Worm (Caenorhabditis elegans) whole organism, young adult: ENCODE data around the gene T24D8.6.

Source experiments
- B0336.3 ChIP-seq: fragments of 200-800 bp; sonication (Bioruptor generic); IDR thresholded peaks from 2 replicates; pipeline ENCODE4 v1.3.6; 2022; ENCODE audit warnings: missing genetic modification characterization, missing compliant biosample characterization
- F37B4.10 ChIP-seq: fragments of 200-800 bp; sonication (Bioruptor generic); IDR thresholded peaks from 2 replicates; pipeline ENCODE4 v1.3.6; 2022; ENCODE audit warnings: missing genetic modification characterization, missing compliant biosample characterization
- F57C9.4 ChIP-seq: sonication (generic microtip); optimal IDR thresholded peaks from 2 replicates; lab custom pipeline; 2017; ENCODE audit warnings: mild to moderate bottlenecking, missing genetic modification characterization, missing compliant biosample characterization
- Y53G8AR.9 ChIP-seq: fragments of 200-800 bp; sonication (Bioruptor generic); conservative IDR thresholded peaks from 2 replicates; pipeline ENCODE4 v1.3.6; 2022; ENCODE audit warnings: missing genetic modification reagents, missing genetic modification characterization, missing compliant biosample characterization
- Y67H2A.10 ChIP-seq: fragments of 200-800 bp; sonication (Bioruptor generic); conservative IDR thresholded peaks from 2 replicates; pipeline ENCODE4 v1.3.6; 2022; ENCODE audit warnings: missing genetic modification reagents, missing genetic modification characterization, missing compliant biosample characterization
- ZK185.1 ChIP-seq: sonication (generic microtip); optimal IDR thresholded peaks from 2 replicates; lab custom pipeline; 2016; ENCODE audit warnings: mild to moderate bottlenecking, missing genetic modification characterization, missing compliant biosample characterization; ENCODE audit not compliant: poor library complexity, severe bottlenecking
- ama-1 ChIP-seq, 3 experiments: fragments of 150-350 bp in 1 of 3; sonication (generic microtip) in 2 of 3; optimal IDR thresholded peaks; 2 replicates each; lab custom pipeline; 2014 to 2018; ENCODE audit warnings: missing biosample characterization in 2 of 3, missing genetic modification characterization in 2 of 3, missing genetic modification reagents in 2 of 3
- aptf-2 ChIP-seq: fragments of 200-800 bp; sonication (Bioruptor generic); conservative IDR thresholded peaks from 2 replicates; pipeline ENCODE4 v1.3.6; 2022; ENCODE audit warnings: missing genetic modification reagents, missing genetic modification characterization, missing compliant biosample characterization
- aptf-3 ChIP-seq: fragments of 200-800 bp; sonication (Bioruptor generic); IDR thresholded peaks from 2 replicates; pipeline ENCODE4 v1.3.6; 2022; ENCODE audit warnings: missing genetic modification characterization, missing compliant biosample characterization
- attf-3 ChIP-seq: fragments of 200-800 bp; sonication (Bioruptor generic); conservative IDR thresholded peaks from 2 replicates; pipeline ENCODE4 v1.3.6; 2022; ENCODE audit warnings: missing genetic modification reagents, missing genetic modification characterization, missing compliant biosample characterization
- cebp-2 ChIP-seq: fragments of 200-800 bp; sonication (Bioruptor generic); IDR thresholded peaks from 2 replicates; pipeline ENCODE4 v1.3.6; 2022; ENCODE audit warnings: missing genetic modification characterization, missing compliant biosample characterization
- ceh-91 ChIP-seq: fragments of 200-800 bp; sonication (Bioruptor generic); IDR thresholded peaks from 2 replicates; pipeline ENCODE4 v1.3.6; 2022; ENCODE audit warnings: missing genetic modification reagents, missing genetic modification characterization, missing compliant biosample characterization
- chd-7 ChIP-seq: sonication (generic microtip); optimal IDR thresholded peaks from 2 replicates; lab custom pipeline; 2016; ENCODE audit warnings: mild to moderate bottlenecking, missing genetic modification characterization, moderate library complexity, missing compliant biosample characterization
- egrh-3 ChIP-seq: fragments of 200-800 bp; sonication (Bioruptor generic); IDR thresholded peaks from 2 replicates; pipeline ENCODE4 v1.3.6; 2022; ENCODE audit warnings: missing genetic modification reagents, missing genetic modification characterization, missing compliant biosample characterization
- ets-4 ChIP-seq: fragments of 200-800 bp; sonication (Bioruptor generic); optimal IDR thresholded peaks from 2 replicates; lab custom pipeline; 2018; ENCODE audit warnings: mild to moderate bottlenecking, missing genetic modification characterization, missing compliant biosample characterization
- fkh-3 ChIP-seq: sonication (generic microtip); optimal IDR thresholded peaks from 2 replicates; lab custom pipeline; 2016; ENCODE audit warnings: mild to moderate bottlenecking, missing genetic modification characterization, missing compliant biosample characterization
- let-526 ChIP-seq: fragments of 200-800 bp; sonication (Bioruptor generic); IDR thresholded peaks from 2 replicates; pipeline ENCODE4 v1.3.6; 2022; ENCODE audit warnings: missing genetic modification reagents, missing genetic modification characterization, missing compliant biosample characterization
- lin-35 ChIP-seq, 3 experiments: fragments of 150-350 bp in 2 of 3; sonication (generic microtip) in 1 of 3; optimal IDR thresholded peaks; 2 replicates each; lab custom pipeline; 2014 to 2018; ENCODE audit warnings: missing biosample characterization in 3 of 3, missing genetic modification characterization in 3 of 3, missing genetic modification reagents in 3 of 3
- lin-40 ChIP-seq: sonication (generic microtip); optimal IDR thresholded peaks from 2 replicates; lab custom pipeline; 2016; ENCODE audit warnings: missing genetic modification characterization, mild to moderate bottlenecking, missing compliant biosample characterization, missing genotype, missing genetic modification reagents
- lin-54 ChIP-seq: fragments of 200-800 bp; sonication (Bioruptor generic); optimal IDR thresholded peaks from 2 replicates; lab custom pipeline; 2018; ENCODE audit warnings: mild to moderate bottlenecking, missing genetic modification characterization, missing compliant biosample characterization
- lir-1 ChIP-seq: fragments of 200-800 bp; sonication (Bioruptor generic); conservative IDR thresholded peaks from 2 replicates; pipeline ENCODE4 v1.3.6; 2022; ENCODE audit warnings: missing genetic modification reagents, missing genetic modification characterization, missing compliant biosample characterization
- lsy-27 ChIP-seq: sonication (generic microtip); optimal IDR thresholded peaks from 2 replicates; lab custom pipeline; 2017; ENCODE audit warnings: missing genetic modification characterization, mild to moderate bottlenecking, missing compliant biosample characterization, antibody characterized with exemption, missing genotype, borderline replicate concordance; ENCODE audit not compliant: insufficient read depth
- madf-10 ChIP-seq: sonication (generic microtip); optimal IDR thresholded peaks from 2 replicates; lab custom pipeline; 2016; ENCODE audit warnings: mild to moderate bottlenecking, missing genetic modification characterization, missing compliant biosample characterization
- madf-3 ChIP-seq: fragments of 200-800 bp; sonication (Bioruptor generic); IDR thresholded peaks from 2 replicates; pipeline ENCODE4 v1.3.6; 2022; ENCODE audit warnings: missing genetic modification reagents, missing genetic modification characterization, missing compliant biosample characterization
- madf-6 ChIP-seq: fragments of 200-800 bp; sonication (Bioruptor generic); IDR thresholded peaks from 2 replicates; pipeline ENCODE4 v1.3.6; 2022; ENCODE audit warnings: missing genetic modification reagents, missing genetic modification characterization, missing compliant biosample characterization
- mcd-1 ChIP-seq: fragments of 200-800 bp; sonication (Bioruptor generic); IDR thresholded peaks from 2 replicates; pipeline ENCODE4 v1.3.6; 2022; ENCODE audit warnings: missing genetic modification reagents, missing genetic modification characterization, missing compliant biosample characterization
- mxl-1 ChIP-seq: sonication (generic microtip); optimal IDR thresholded peaks from 2 replicates; lab custom pipeline; 2016; ENCODE audit warnings: missing genetic modification characterization, missing compliant biosample characterization
- nfya-1 ChIP-seq: sonication (generic microtip); optimal IDR thresholded peaks from 2 replicates; lab custom pipeline; 2017; ENCODE audit warnings: antibody characterized with exemption, missing compliant biosample characterization, missing genetic modification characterization, borderline replicate concordance; ENCODE audit not compliant: insufficient read depth
- pbrm-1 ChIP-seq: fragments of 200-800 bp; sonication (Bioruptor generic); IDR thresholded peaks from 2 replicates; pipeline ENCODE4 v1.3.6; 2022; ENCODE audit warnings: missing genetic modification reagents, missing genetic modification characterization, missing compliant biosample characterization
- snpc-1.1 ChIP-seq: sonication (generic microtip); optimal IDR thresholded peaks from 2 replicates; lab custom pipeline; 2017; ENCODE audit warnings: missing genetic modification characterization, mild to moderate bottlenecking, missing compliant biosample characterization, antibody characterized with exemption, moderate library complexity, missing genotype, missing genetic modification reagents; ENCODE audit not compliant: insufficient read depth
- snpc-1.3 ChIP-seq: sonication (generic microtip); optimal IDR thresholded peaks from 2 replicates; lab custom pipeline; 2017; ENCODE audit warnings: missing genetic modification characterization, mild to moderate bottlenecking, missing compliant biosample characterization, antibody characterized with exemption, moderate library complexity, missing genotype, missing genetic modification reagents; ENCODE audit not compliant: insufficient read depth
- sptf-2 ChIP-seq: fragments of 200-800 bp; sonication (Bioruptor generic); optimal IDR thresholded peaks from 2 replicates; lab custom pipeline; 2018; ENCODE audit warnings: mild to moderate bottlenecking, missing genetic modification characterization, missing compliant biosample characterization
- tbp1 ChIP-seq: fragments of 200-800 bp; sonication (Bioruptor generic); optimal IDR thresholded peaks from 2 replicates; lab custom pipeline; 2018; ENCODE audit warnings: mild to moderate bottlenecking, missing genetic modification characterization, missing compliant biosample characterization
- tbx-9 ChIP-seq: sonication (generic microtip); optimal IDR thresholded peaks from 2 replicates; lab custom pipeline; 2016; ENCODE audit warnings: borderline replicate concordance, missing genetic modification characterization, inconsistent platforms, missing compliant biosample characterization
- zfh-2 ChIP-seq: fragments of 200-800 bp; sonication (Bioruptor generic); conservative IDR thresholded peaks from 2 replicates; pipeline ENCODE4 v1.3.6; 2022; ENCODE audit warnings: missing genetic modification reagents, missing genetic modification characterization, missing compliant biosample characterization

The T24D8.6 gene

DNA sequence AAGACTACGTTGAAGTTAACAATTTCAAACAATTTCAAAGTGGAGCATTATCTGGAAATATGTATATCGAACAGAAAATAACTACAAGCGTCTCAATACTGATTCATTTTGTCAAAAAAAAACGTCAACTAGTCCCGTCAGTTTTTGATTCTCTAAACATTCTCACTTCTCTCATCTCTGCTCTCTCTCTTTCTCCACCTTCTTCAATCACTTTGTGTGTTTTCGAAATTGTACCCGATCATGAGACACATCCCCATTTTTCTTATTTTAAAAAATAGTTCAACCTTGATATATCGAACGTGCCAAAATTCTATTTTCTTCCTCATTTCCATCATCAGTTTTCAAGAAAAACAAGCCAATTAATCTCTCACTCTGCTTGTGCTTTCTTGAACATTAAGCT is 15.0 kb upstream of the T24D8.6 start:
- TF ChIP-seq mcd-1 (no peak), lin-54 (GFP tag; lab: Kevin White, UChicago) (no peak), aptf-2 (no peak), tbp1 (GFP tag; lab: Kevin White, UChicago) (no peak), F57C9.4 (tag; lab: Kevin White, UChicago) (no peak), ets-4 (GFP tag; lab: Kevin White, UChicago) (no peak), egrh-3 (no peak), mxl-1 (tag; lab: Kevin White, UChicago) (no peak), B0336.3 (GFP tag; lab: Robert Waterston, UW) (no peak), snpc-1.3 (tag; lab: Kevin White, UChicago) (no peak), pbrm-1 (GFP tag; lab: Robert Waterston, UW) (no peak), snpc-1.1 (tag; lab: Kevin White, UChicago) (no peak), ceh-91 (GFP tag; lab: Robert Waterston, UW) (no peak), lir-1 (GFP tag; lab: Robert Waterston, UW) (no peak), Y67H2A.10 (GFP tag; lab: Robert Waterston, UW) (no peak), let-526 (GFP tag; lab: Robert Waterston, UW) (no peak), F37B4.10 (GFP tag; lab: Robert Waterston, UW) (no peak)

DNA sequence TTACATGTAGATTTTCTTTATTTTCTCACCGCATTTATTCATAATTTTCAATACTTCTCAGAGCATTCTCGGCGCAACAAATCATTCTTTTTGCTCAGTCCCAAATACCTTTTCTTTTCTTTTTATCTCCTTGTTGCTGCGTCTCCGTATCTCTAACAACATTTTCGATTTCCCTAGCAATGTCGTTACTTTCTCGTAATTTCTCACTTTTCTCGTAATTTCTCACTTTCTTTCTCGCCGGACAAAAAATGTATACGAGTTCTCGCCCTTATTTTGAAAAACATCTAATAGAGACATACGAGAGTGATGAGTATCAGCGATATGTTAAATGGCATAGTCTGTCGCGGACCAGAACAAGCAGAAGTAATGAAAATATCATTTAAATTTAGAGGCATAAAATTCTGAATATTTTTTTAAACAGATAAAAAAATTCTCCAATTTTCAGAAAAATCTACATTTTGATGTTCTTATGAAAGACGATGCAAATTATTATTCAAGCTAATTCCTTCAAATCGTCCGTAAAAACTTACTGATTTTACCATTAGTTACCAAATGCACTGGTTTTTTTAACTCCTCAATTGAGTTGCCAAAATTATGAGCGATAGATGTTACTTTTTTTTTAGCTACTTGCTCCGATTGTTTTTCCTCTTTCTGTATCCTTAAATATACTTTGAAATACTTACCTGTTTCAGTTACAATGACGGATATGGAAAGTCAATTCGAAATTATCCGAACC is 9.7 kb upstream of the T24D8.6 start, which contains the start of gene F47G3.3:
Gene F47G3.3 (plus strand): TSS at position 686 of the 736 bp plus-strand sequence.
- TF ChIP-seq cebp-2 (no peak), lin-40 (tag; lab: Kevin White, UChicago) (no peak), zfh-2 (GFP tag; lab: Robert Waterston, UW) (no peak), sptf-2 (GFP tag; lab: Kevin White, UChicago) (no peak), Y53G8AR.9 (GFP tag; lab: Robert Waterston, UW) (no peak), lsy-27 (no peak), aptf-3 (GFP tag; lab: Robert Waterston, UW) (no peak), lin-54 (GFP tag; lab: Kevin White, UChicago) (no peak), tbx-9 (tag; lab: Kevin White, UChicago) (no peak), ama-1 (optimal IDR thresholded peaks at IDR 0.05; lab: Kevin White, UChicago) (no peak), ama-1 (GFP tag; optimal IDR thresholded peaks at IDR 0.05; lab: Kevin White, UChicago) (no peak), madf-6 (GFP tag; lab: Robert Waterston, UW) (no peak), nfya-1 (tag; lab: Kevin White, UChicago) (no peak), fkh-3 (tag; lab: Kevin White, UChicago) (no peak), lin-35 (GFP tag; optimal IDR thresholded peaks at IDR 0.05; lab: Kevin White, UChicago) (no peak), chd-7 (tag; lab: Kevin White, UChicago) (no peak), madf-10 (tag; lab: Kevin White, UChicago) (no peak), ZK185.1 (tag; lab: Kevin White, UChicago) (no peak), madf-3 (GFP tag; lab: Robert Waterston, UW) (no peak), snpc-1.3 (tag; lab: Kevin White, UChicago) (no peak), attf-3 (GFP tag; lab: Robert Waterston, UW) (no peak)
